Worm (Caenorhabditis elegans) whole organism, midembryonic: Measurements from ENCODE around the gene evl-18.

ENCODE experiments used
- T22C8.4 ChIP-seq: fragments of 200-800 bp; sonication (Bioruptor generic); IDR thresholded peaks from 2 replicates; pipeline ENCODE4 v1.3.6; 2022; ENCODE audit warnings: missing genetic modification characterization, missing compliant biosample characterization
- cog-1 ChIP-seq: sonication (generic microtip); optimal IDR thresholded peaks from 2 replicates; lab custom pipeline; 2016; ENCODE audit warnings: missing genetic modification characterization, missing compliant biosample characterization
- flt-1 ChIP-seq: fragments of 200-800 bp; sonication (Bioruptor generic); IDR thresholded peaks from 2 replicates; pipeline ENCODE4 v1.3.6; 2022; ENCODE audit warnings: missing genetic modification characterization, missing compliant biosample characterization
- klf-2 ChIP-seq: fragments of 200-800 bp; sonication (Bioruptor generic); conservative IDR thresholded peaks from 2 replicates; pipeline ENCODE4 v1.3.6; 2022; ENCODE audit warnings: missing genetic modification reagents, missing genetic modification characterization, missing compliant biosample characterization
- med-1 ChIP-seq: sonication (generic microtip); optimal IDR thresholded peaks from 2 replicates; lab custom pipeline; 2017; ENCODE audit warnings: missing genetic modification characterization, mild to moderate bottlenecking, missing compliant biosample characterization, antibody characterized with exemption, missing genetic modification reagents; ENCODE audit not compliant: insufficient read depth
- ref-1 ChIP-seq: fragments of 200-800 bp; sonication (Bioruptor generic); conservative IDR thresholded peaks from 2 replicates; pipeline ENCODE4 v1.3.6; 2022; ENCODE audit warnings: missing genetic modification reagents, missing genetic modification characterization, missing compliant biosample characterization
- tab-1 ChIP-seq: fragments of 200-800 bp; sonication (Bioruptor generic); IDR thresholded peaks from 2 replicates; pipeline ENCODE4 v1.3.6; 2022; ENCODE audit warnings: missing genetic modification characterization, missing compliant biosample characterization
- ztf-23 ChIP-seq: fragments of 200-800 bp; sonication (Bioruptor generic); IDR thresholded peaks from 2 replicates; pipeline ENCODE4 v1.3.6; 2022; ENCODE audit warnings: missing genetic modification reagents, missing genetic modification characterization, missing compliant biosample characterization
- ztf-29 ChIP-seq: fragments of 200-800 bp; sonication (Bioruptor generic); IDR thresholded peaks from 2 replicates; pipeline ENCODE4 v1.3.6; 2022; ENCODE audit warnings: missing genetic modification reagents, missing genetic modification characterization, missing compliant biosample characterization

Gene evl-18

DNA sequence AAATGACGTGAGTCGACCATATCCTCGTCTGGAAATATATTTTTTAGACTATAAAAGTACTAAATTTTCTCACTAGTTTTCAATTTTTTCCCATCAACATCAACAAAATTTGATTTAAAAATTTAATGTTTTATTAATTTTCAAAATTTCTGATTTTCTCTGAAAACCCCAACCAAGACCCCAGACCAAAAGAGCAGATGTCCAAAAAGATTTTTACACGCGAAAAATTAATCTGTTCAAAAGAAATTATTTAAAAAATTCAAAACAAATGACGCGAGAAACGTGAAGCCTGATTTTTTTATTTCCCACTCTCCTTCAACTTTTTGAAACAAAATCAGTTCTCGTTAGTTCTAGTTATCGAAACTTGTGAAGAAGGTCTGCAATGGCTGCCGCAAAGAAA, 4.4 kb downstream of the evl-18 start, which contains the start of gene F34D10.8:
F34D10.8 (plus strand) TSS at position 301 of the 400 bp plus-strand sequence.
- no peak for TF ChIP-seq ref-1 (GFP tag; lab: Robert Waterston, UW)
- no peak for TF ChIP-seq ztf-29 (GFP tag; lab: Robert Waterston, UW)
- TF ChIP-seq flt-1, result no peak

DNA sequence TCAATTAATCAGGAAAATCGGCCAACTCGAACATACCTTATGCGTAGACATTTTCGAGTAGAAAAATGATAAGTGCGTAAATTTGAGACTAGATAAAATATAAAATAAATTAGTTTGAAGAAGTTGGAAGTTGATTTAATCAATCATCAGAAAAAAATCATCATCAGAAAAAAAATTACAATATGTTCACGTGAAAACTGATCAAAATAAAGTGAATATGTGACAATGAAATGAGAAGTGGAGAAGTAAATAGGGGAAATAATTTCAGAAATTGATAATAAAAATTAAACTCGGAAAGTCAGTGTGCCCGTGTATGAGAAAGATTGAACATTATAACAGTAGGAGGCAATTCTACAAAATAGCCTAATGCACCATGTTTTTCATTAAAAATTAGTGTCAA, 5.3 kb downstream of the evl-18 start, which contains the start of gene F34D10.9:
F34D10.9 (minus strand) TSS at position 101 of the 400 bp plus-strand sequence.
- TF ChIP-seq ref-1 (GFP tag; lab: Robert Waterston, UW) (no peak), ztf-29 (GFP tag; lab: Robert Waterston, UW) (no peak)

DNA sequence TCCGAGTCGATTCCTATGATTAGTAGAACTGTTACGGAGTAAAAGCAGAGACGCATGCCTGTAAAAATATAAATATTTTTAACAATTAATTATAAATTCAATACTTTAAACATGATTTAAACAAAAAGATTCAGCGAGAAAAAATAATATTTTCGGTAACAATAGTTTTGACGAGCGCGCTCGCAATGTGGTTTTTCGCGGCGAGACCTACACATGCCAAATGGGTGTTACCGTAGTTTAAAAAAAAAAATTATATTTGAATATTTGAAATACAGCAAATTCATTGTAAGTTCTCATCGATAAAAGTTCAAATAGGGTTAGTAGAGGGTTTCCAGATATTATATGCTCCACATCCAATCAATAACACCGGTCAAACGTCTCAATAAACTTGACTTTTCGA, 8.4 kb downstream of the evl-18 start, which contains the start of gene gldi-5:
gldi-5 (minus strand) TSS at position 58 of the 400 bp plus-strand sequence.
- TF ChIP-seq T22C8.4, result no peak

DNA sequence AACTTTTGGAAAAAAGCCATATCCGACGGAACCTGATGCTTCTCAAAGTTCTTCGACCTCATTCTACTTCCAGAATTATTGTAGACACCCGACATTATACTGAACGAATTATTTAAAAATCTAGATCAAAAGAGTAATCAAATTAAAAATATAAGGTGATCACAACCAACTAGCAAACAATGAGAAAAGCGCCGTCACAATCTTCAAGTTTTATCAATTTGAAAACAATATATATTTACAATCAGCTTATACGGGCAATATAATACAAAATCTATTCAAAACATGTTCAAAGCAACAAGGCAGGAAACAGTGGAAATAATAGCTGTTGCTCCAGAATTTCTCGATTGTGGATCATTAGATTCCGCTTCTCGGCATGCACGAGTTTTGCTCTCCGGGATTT, 10.0 kb downstream of the evl-18 start, which contains the start of gene C14B1.12:
C14B1.12 (minus strand) TSS at position 101 of the 400 bp plus-strand sequence.
- TF ChIP-seq ztf-29 (GFP tag; lab: Robert Waterston, UW) (no peak), med-1 (GFP tag; lab: Kevin White, UChicago) (no peak), tab-1 (GFP tag; lab: Robert Waterston, UW) (no peak), flt-1 (no peak), klf-2 (no peak), cog-1 (tag; lab: Kevin White, UChicago) (no peak), T22C8.4 (no peak), ztf-23 (GFP tag; lab: Robert Waterston, UW) (no peak), ref-1 (GFP tag; lab: Robert Waterston, UW) (no peak)

DNA sequence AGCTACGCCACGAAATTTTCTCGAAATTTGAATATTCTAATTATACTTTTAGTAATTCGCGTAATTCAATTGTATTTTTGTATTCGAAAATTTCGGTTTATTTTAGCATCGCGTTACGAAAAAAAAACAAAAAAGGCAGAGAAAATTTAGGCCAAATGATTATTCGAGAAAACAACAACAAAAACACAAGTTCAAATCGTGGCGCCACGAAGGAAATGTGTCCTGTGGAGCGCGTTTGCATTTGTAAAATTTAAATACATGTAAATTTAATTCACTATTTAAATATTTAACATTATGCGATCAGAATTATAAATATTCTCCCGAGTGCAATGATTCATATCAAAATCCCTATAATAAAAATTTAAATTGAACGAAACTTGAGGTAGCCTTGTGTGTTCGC, 11.1 kb downstream of the evl-18 start:
- TF ChIP-seq tab-1 (GFP tag; lab: Robert Waterston, UW), result no peak
- TF ChIP-seq ref-1 (GFP tag; lab: Robert Waterston, UW), result no peak
- no peak for TF ChIP-seq klf-2
- TF ChIP-seq cog-1 (tag; lab: Kevin White, UChicago), result no peak
- no peak for TF ChIP-seq med-1 (GFP tag; lab: Kevin White, UChicago)
- no peak for TF ChIP-seq flt-1
- TF ChIP-seq T22C8.4, result no peak

DNA sequence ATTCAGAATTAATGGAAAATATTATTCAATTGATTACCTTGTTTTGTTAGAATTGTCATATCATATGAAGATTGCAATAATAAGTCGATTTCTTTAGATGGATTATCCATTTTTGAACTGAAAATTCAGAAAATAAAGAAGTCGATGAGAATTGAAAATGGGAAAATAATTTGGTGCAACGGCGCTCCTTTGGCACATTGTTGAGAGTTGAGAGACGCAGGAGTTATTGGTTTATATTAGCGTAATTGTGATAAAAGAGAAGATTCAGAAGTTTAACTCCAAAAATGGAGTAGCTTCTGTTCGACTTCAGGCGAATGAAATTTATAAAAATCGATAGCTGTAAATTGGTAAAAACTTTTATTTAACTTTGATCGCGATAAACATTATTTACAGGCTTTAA, 15.3 kb downstream of the evl-18 start, which contains the start of gene C14B1.8:
C14B1.8 (minus strand) TSS at position 117 of the 400 bp plus-strand sequence.
- TF ChIP-seq cog-1 (tag; lab: Kevin White, UChicago) (no peak), T22C8.4 (no peak), flt-1 (no peak), med-1 (GFP tag; lab: Kevin White, UChicago) (no peak)

DNA sequence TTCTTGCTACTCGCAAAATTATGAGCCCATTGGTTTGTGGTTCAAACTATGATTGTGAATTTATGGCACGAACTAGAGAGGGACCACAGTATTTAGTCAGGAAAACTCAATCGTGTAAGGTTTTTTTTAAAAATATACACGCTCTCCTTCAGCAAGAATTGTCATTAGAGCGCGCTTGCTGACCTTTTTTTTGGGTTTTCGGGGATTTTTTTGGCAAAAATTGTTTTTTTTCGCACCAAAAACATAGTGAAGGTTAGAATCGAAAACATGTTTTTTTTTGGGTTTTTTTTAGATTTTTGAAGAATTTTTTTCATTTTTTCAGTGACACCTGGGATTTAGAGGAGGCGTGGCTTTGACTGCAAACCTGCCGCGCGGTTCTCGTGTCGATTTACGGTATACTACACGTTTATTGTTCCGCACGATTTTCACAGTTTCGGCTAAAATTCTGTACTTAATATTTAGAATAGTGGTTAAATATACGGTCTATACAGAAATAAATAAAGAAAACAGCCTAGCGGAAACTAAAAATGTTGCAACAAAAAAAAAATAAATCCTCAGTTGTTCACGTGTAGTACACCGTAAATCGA, 18.7 kb downstream of the evl-18 start:
- TF ChIP-seq flt-1, result no peak
- TF ChIP-seq ztf-29 (GFP tag; lab: Robert Waterston, UW), result no peak
- 0 out of 2 replicates have a peak, but pooled peaks have one; percentile 51 for TF ChIP-seq klf-2
- no peak for TF ChIP-seq med-1 (GFP tag; lab: Kevin White, UChicago)
- TF ChIP-seq ztf-23 (GFP tag; lab: Robert Waterston, UW), result 0 out of 2 replicates have a peak, but pooled peaks have one; percentile 32
- TF ChIP-seq cog-1 (tag; lab: Kevin White, UChicago), result peak; percentile 24

DNA sequence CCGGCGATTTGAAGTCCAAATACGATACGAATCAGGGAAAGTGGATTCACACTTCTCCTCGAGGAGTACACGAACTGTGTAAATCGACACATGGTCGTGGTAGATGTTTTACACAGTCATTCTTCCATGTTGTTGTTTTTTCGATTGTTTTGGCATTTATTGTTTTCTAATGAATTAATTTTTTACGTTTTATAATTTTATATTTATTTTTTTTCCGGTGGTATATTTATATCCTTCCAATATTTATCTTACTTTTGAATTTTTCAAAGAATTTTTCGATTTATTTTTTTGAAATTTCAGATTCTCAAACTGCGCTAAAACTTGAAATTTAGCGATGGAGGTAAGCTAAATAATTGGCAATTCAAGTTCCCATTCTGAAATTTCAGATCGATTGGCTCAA, 21.7 kb downstream of the evl-18 start, which contains the start of gene nrde-1:
nrde-1 (plus strand) TSS at position 301 of the 400 bp plus-strand sequence.
- TF ChIP-seq flt-1 (no peak), med-1 (GFP tag; lab: Kevin White, UChicago) (no peak), tab-1 (GFP tag; lab: Robert Waterston, UW) (no peak), cog-1 (tag; lab: Kevin White, UChicago) (no peak), ztf-29 (GFP tag; lab: Robert Waterston, UW) (no peak), T22C8.4 (no peak), klf-2 (no peak), ref-1 (GFP tag; lab: Robert Waterston, UW) (no peak), ztf-23 (GFP tag; lab: Robert Waterston, UW) (no peak)

DNA sequence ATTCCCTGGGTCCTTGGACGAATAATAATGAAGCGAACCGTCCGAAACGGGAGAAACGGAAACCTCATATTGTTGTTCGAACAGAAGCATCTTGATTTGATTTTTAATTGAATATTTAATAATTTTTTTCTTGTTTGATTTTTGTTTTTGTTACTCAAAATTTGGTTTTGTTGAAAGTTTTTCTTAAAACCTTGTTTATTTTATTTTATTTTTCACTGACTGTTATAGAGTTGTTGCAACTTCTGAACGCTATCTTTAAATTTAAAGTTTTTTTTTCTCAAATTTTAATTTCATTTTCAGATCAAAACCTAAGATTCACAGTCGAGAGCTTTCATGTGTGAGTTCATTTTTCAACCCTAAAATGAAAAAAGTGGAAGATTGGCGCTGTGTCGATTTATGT, 25.8 kb downstream of the evl-18 start, which contains the start of gene alkb-8:
alkb-8 (plus strand) TSS at position 301 of the 400 bp plus-strand sequence.
- TF ChIP-seq flt-1 (no peak), T22C8.4 (no peak), klf-2 (no peak), cog-1 (tag; lab: Kevin White, UChicago) (no peak), tab-1 (GFP tag; lab: Robert Waterston, UW) (no peak), med-1 (GFP tag; lab: Kevin White, UChicago) (no peak)

DNA sequence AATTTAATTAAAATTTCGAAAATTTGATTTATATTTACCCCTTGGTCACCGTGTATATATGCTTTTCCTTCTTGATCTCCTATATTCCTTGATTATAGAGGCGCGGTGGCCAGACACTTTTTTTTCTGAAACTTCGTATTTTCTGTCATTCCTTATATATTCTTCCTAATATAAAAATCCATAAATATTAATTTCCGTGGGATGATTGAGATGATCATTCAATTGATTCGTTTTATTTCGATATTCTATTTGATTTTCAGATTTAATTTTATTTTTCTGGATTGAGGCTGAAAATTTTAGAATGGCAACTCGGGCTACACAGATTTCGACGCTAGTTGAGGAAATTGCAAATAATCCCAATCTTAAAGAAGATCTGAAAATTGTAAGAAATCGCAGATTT, 28.3 kb downstream of the evl-18 start, which contains the start of gene dph-1:
dph-1 (plus strand) TSS at position 301 of the 400 bp plus-strand sequence.
- no peak for TF ChIP-seq ref-1 (GFP tag; lab: Robert Waterston, UW)
- TF ChIP-seq ztf-23 (GFP tag; lab: Robert Waterston, UW), result no peak
- no peak for TF ChIP-seq ztf-29 (GFP tag; lab: Robert Waterston, UW)
- no peak for TF ChIP-seq flt-1
- no peak for TF ChIP-seq cog-1 (tag; lab: Kevin White, UChicago)
- no peak for TF ChIP-seq klf-2
- no peak for TF ChIP-seq med-1 (GFP tag; lab: Kevin White, UChicago)
- TF ChIP-seq T22C8.4, result no peak

DNA sequence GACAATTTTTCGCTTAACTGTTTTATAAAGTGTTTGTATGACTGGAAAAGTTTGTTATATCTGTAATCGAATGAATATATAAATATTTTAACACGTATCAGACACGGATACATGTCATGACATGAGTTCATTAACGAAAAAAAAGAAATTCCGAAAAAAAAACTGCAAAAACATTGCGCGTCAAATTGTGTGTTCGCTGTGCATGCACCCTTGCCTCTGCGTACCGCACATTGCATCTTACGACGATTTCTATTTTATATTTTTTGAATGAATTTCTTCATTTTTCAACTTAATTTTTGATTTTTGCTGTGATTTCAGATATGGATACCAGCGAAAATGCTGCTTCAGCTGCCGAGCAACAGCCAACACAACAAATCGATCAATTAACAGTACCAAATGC, 29.9 kb downstream of the evl-18 start, which contains the start of gene wdr-5.1:
wdr-5.1 (plus strand) TSS at position 319 of the 400 bp plus-strand sequence.
- TF ChIP-seq ref-1 (GFP tag; lab: Robert Waterston, UW) (no peak), klf-2 (no peak), ztf-23 (GFP tag; lab: Robert Waterston, UW) (no peak), cog-1 (tag; lab: Kevin White, UChicago) (no peak), ztf-29 (GFP tag; lab: Robert Waterston, UW) (no peak), T22C8.4 (no peak), tab-1 (GFP tag; lab: Robert Waterston, UW) (no peak), med-1 (GFP tag; lab: Kevin White, UChicago) (no peak), flt-1 (no peak)
